Worm (Caenorhabditis elegans) whole organism, young adult: ENCODE results near the gene sec-6.

Experiments
- B0336.3 ChIP-seq: fragments of 200-800 bp; sonication (Bioruptor generic); IDR thresholded peaks from 2 replicates; pipeline ENCODE4 v1.3.6; 2022; ENCODE audit warnings: missing genetic modification characterization, missing compliant biosample characterization
- C06A6.2 ChIP-seq: fragments of 200-800 bp; sonication (Bioruptor generic); conservative IDR thresholded peaks from 2 replicates; pipeline ENCODE4 v1.3.6; 2022; ENCODE audit warnings: missing genetic modification characterization, missing compliant biosample characterization
- D2030.7 ChIP-seq: fragments of 200-800 bp; sonication (Bioruptor generic); IDR thresholded peaks from 2 replicates; pipeline ENCODE4 v1.3.6; 2022; ENCODE audit warnings: missing genetic modification reagents, missing genetic modification characterization, missing compliant biosample characterization
- F23B12.7 ChIP-seq: sonication (generic microtip); optimal IDR thresholded peaks from 2 replicates; lab custom pipeline; 2017; ENCODE audit warnings: missing genetic modification characterization, mild to moderate bottlenecking, missing compliant biosample characterization, antibody characterized with exemption, moderate library complexity; ENCODE audit not compliant: insufficient read depth
- F33H1.4 ChIP-seq: fragments of 200-800 bp; sonication (Bioruptor generic); IDR thresholded peaks from 2 replicates; pipeline ENCODE4 v1.3.6; 2022; ENCODE audit warnings: missing genetic modification reagents, missing genetic modification characterization, missing compliant biosample characterization
- F49E8.2 ChIP-seq: sonication (generic microtip); optimal IDR thresholded peaks from 3 replicates; lab custom pipeline; 2017; ENCODE audit warnings: missing genetic modification characterization, mild to moderate bottlenecking, missing compliant biosample characterization, antibody characterized with exemption, moderate library complexity; ENCODE audit not compliant: insufficient read depth
- K11D2.4 ChIP-seq: fragments of 200-800 bp; sonication (Bioruptor generic); IDR thresholded peaks from 2 replicates; pipeline ENCODE4 v1.3.6; 2022; ENCODE audit warnings: missing genetic modification reagents, missing genetic modification characterization, missing compliant biosample characterization
- Y56A3A.18 ChIP-seq: fragments of 200-800 bp; sonication (Bioruptor generic); IDR thresholded peaks from 2 replicates; pipeline ENCODE4 v1.3.6; 2022; ENCODE audit warnings: missing genetic modification reagents, missing genetic modification characterization, missing compliant biosample characterization
- Y79H2A.3 ChIP-seq: fragments of 200-800 bp; sonication (Bioruptor generic); conservative IDR thresholded peaks from 2 replicates; pipeline ENCODE4 v1.3.6; 2022; ENCODE audit warnings: missing genetic modification reagents, missing genetic modification characterization, missing compliant biosample characterization
- atf-7 ChIP-seq: sonication (generic microtip); optimal IDR thresholded peaks from 2 replicates; lab custom pipeline; 2017; ENCODE audit warnings: mild to moderate bottlenecking, missing genetic modification characterization, missing compliant biosample characterization
- attf-3 ChIP-seq: fragments of 200-800 bp; sonication (Bioruptor generic); conservative IDR thresholded peaks from 2 replicates; pipeline ENCODE4 v1.3.6; 2022; ENCODE audit warnings: missing genetic modification reagents, missing genetic modification characterization, missing compliant biosample characterization
- attf-5 ChIP-seq: fragments of 200-800 bp; sonication (Bioruptor generic); optimal IDR thresholded peaks from 2 replicates; lab custom pipeline; 2018; ENCODE audit warnings: mild to moderate bottlenecking, missing genetic modification characterization, missing compliant biosample characterization
- ccch-3 ChIP-seq: fragments of 200-800 bp; sonication (Bioruptor generic); optimal IDR thresholded peaks from 2 replicates; lab custom pipeline; 2018; ENCODE audit warnings: mild to moderate bottlenecking, missing genetic modification characterization, missing compliant biosample characterization
- cebp-1 ChIP-seq, 2 experiments: fragments of 200-800 bp in 1 of 2; sonication (Bioruptor generic) in 1 of 2; sonication (generic microtip) in 1 of 2; IDR thresholded peaks in 1 of 2; optimal IDR thresholded peaks in 1 of 2; 2 replicates each; pipeline versions ENCODE4 v1.3.6 to Lab custom; 2017 to 2022; ENCODE audit warnings: missing compliant biosample characterization in 2 of 2, missing genetic modification characterization in 2 of 2, mild to moderate bottlenecking in 1 of 2, missing genetic modification reagents in 1 of 2, moderate library complexity in 1 of 2
- cebp-2 ChIP-seq: fragments of 200-800 bp; sonication (Bioruptor generic); IDR thresholded peaks from 2 replicates; pipeline ENCODE4 v1.3.6; 2022; ENCODE audit warnings: missing genetic modification characterization, missing compliant biosample characterization
- ceh-27 ChIP-seq: fragments of 200-800 bp; sonication (Bioruptor generic); optimal IDR thresholded peaks from 2 replicates; lab custom pipeline; 2018; ENCODE audit warnings: mild to moderate bottlenecking, missing genetic modification characterization, moderate library complexity, missing compliant biosample characterization
- chd-7 ChIP-seq: sonication (generic microtip); optimal IDR thresholded peaks from 2 replicates; lab custom pipeline; 2016; ENCODE audit warnings: mild to moderate bottlenecking, missing genetic modification characterization, moderate library complexity, missing compliant biosample characterization
- dox-1 ChIP-seq: fragments of 200-800 bp; sonication (Bioruptor generic); IDR thresholded peaks from 2 replicates; pipeline ENCODE4 v1.3.6; 2022; ENCODE audit warnings: missing genetic modification reagents, missing genetic modification characterization, missing compliant biosample characterization
- dpff-1 ChIP-seq: sonication (generic microtip); optimal IDR thresholded peaks from 2 replicates; lab custom pipeline; 2017; ENCODE audit warnings: mild to moderate bottlenecking, missing genetic modification characterization, missing compliant biosample characterization
- efl-1 ChIP-seq: fragments of 150-350 bp; optimal IDR thresholded peaks from 2 replicates; lab custom pipeline; 2014; ENCODE audit warnings: missing biosample characterization, missing genetic modification reagents, missing genetic modification characterization
- ekl-4 ChIP-seq: fragments of 200-800 bp; sonication (Bioruptor generic); IDR thresholded peaks from 2 replicates; pipeline ENCODE4 v1.3.6; 2022; ENCODE audit warnings: missing genetic modification reagents, missing genetic modification characterization, missing compliant biosample characterization
- gei-17 ChIP-seq: fragments of 200-800 bp; sonication (Bioruptor generic); optimal IDR thresholded peaks from 2 replicates; lab custom pipeline; 2018; ENCODE audit warnings: mild to moderate bottlenecking, missing genetic modification characterization, missing compliant biosample characterization
- him-1 ChIP-seq: sonication (generic microtip); optimal IDR thresholded peaks from 2 replicates; lab custom pipeline; 2016; ENCODE audit warnings: missing genotype, missing genetic modification reagents, missing genetic modification characterization, missing compliant biosample characterization
- hlh-26 ChIP-seq: fragments of 200-800 bp; sonication (Bioruptor generic); conservative IDR thresholded peaks from 2 replicates; pipeline ENCODE4 v1.3.6; 2022; ENCODE audit warnings: missing genetic modification reagents, missing genetic modification characterization, missing compliant biosample characterization
- hrde-1 ChIP-seq: sonication (generic microtip); optimal IDR thresholded peaks from 2 replicates; lab custom pipeline; 2016; ENCODE audit warnings: missing genetic modification characterization, mild to moderate bottlenecking, missing compliant biosample characterization, moderate library complexity, missing genotype, missing genetic modification reagents, borderline replicate concordance
- hsf-1 ChIP-seq: fragments of 200-800 bp; sonication (Bioruptor generic); IDR thresholded peaks from 2 replicates; pipeline ENCODE4 v1.3.6; 2022; ENCODE audit warnings: missing genetic modification reagents, missing genetic modification characterization, missing compliant biosample characterization
- lag-1 ChIP-seq: fragments of 200-800 bp; sonication (Bioruptor generic); IDR thresholded peaks from 2 replicates; pipeline ENCODE4 v1.3.6; 2022; ENCODE audit warnings: missing genetic modification reagents, missing genetic modification characterization, missing compliant biosample characterization
- lin-35 ChIP-seq, 3 experiments: fragments of 150-350 bp in 2 of 3; sonication (generic microtip) in 1 of 3; optimal IDR thresholded peaks; 2 replicates each; lab custom pipeline; 2014 to 2018; ENCODE audit warnings: missing biosample characterization in 3 of 3, missing genetic modification characterization in 3 of 3, missing genetic modification reagents in 3 of 3
- lin-54 ChIP-seq: fragments of 200-800 bp; sonication (Bioruptor generic); optimal IDR thresholded peaks from 2 replicates; lab custom pipeline; 2018; ENCODE audit warnings: mild to moderate bottlenecking, missing genetic modification characterization, missing compliant biosample characterization
- lsl-1 ChIP-seq: fragments of 200-800 bp; sonication (Bioruptor generic); optimal IDR thresholded peaks from 2 replicates; lab custom pipeline; 2018; ENCODE audit warnings: mild to moderate bottlenecking, missing genetic modification characterization, moderate library complexity, missing compliant biosample characterization
- nhr-120 ChIP-seq: fragments of 200-800 bp; sonication (Bioruptor generic); IDR thresholded peaks from 2 replicates; pipeline ENCODE4 v1.3.6; 2022; ENCODE audit warnings: missing genetic modification characterization, missing compliant biosample characterization
- nhr-80 ChIP-seq: sonication (generic microtip); optimal IDR thresholded peaks from 2 replicates; lab custom pipeline; 2016; ENCODE audit warnings: missing genetic modification characterization, missing compliant biosample characterization
- rec-8 ChIP-seq, 2 experiments: sonication (generic microtip); optimal IDR thresholded peaks; 2 replicates each; lab custom pipeline; 2016; ENCODE audit warnings: mild to moderate bottlenecking in 2 of 2, missing genetic modification characterization in 2 of 2, missing genetic modification reagents in 2 of 2, missing genotype in 2 of 2, missing biosample characterization in 1 of 2, missing compliant biosample characterization in 1 of 2, moderate library complexity in 1 of 2
- repo-1 ChIP-seq: sonication (generic microtip); optimal IDR thresholded peaks from 2 replicates; lab custom pipeline; 2017; ENCODE audit warnings: mild to moderate bottlenecking, missing genetic modification characterization, missing compliant biosample characterization
- rpc-1 ChIP-seq, 2 experiments: fragments of 150-350 bp in 1 of 2; sonication (generic microtip) in 1 of 2; optimal IDR thresholded peaks; 2 replicates each; lab custom pipeline; 2014 to 2018; ENCODE audit warnings: missing biosample characterization in 1 of 2, missing genetic modification characterization in 1 of 2, missing genetic modification reagents in 1 of 2, missing genotype in 1 of 2
- sdz-38 ChIP-seq: sonication (generic microtip); optimal IDR thresholded peaks from 2 replicates; lab custom pipeline; 2016; ENCODE audit warnings: missing genotype, missing genetic modification characterization, missing compliant biosample characterization
- snpc-4 ChIP-seq, 5 experiments: fragments of 150-350 bp in 1 of 5; sonication (generic microtip) in 4 of 5; optimal IDR thresholded peaks; 2 replicates each; lab custom pipeline; 2014 to 2018; ENCODE audit warnings: missing genetic modification characterization in 5 of 5, missing biosample characterization in 3 of 5, antibody characterized with exemption in 2 of 5, mild to moderate bottlenecking in 2 of 5, missing compliant biosample characterization in 2 of 5, missing genotype in 2 of 5, moderate library complexity in 2 of 5, missing genetic modification reagents in 1 of 5
- somi-1 ChIP-seq: fragments of 200-800 bp; sonication (Bioruptor generic); optimal IDR thresholded peaks from 2 replicates; lab custom pipeline; 2018; ENCODE audit warnings: mild to moderate bottlenecking, missing genetic modification characterization, missing compliant biosample characterization
- sptf-2 ChIP-seq: fragments of 200-800 bp; sonication (Bioruptor generic); optimal IDR thresholded peaks from 2 replicates; lab custom pipeline; 2018; ENCODE audit warnings: mild to moderate bottlenecking, missing genetic modification characterization, missing compliant biosample characterization
- tlf-1 ChIP-seq: fragments of 200-800 bp; sonication (Bioruptor generic); optimal IDR thresholded peaks from 2 replicates; lab custom pipeline; 2018; ENCODE audit warnings: mild to moderate bottlenecking, missing genetic modification characterization, missing compliant biosample characterization
- unc-62 ChIP-seq: fragments of 150-350 bp; optimal IDR thresholded peaks from 2 replicates; lab custom pipeline; 2014; ENCODE audit warnings: missing biosample characterization, missing genetic modification reagents, missing genetic modification characterization
- ztf-26 ChIP-seq: sonication (generic microtip); optimal IDR thresholded peaks from 2 replicates; lab custom pipeline; 2017; ENCODE audit warnings: missing genetic modification characterization, missing compliant biosample characterization
- ztf-28 ChIP-seq: fragments of 200-800 bp; sonication (Bioruptor generic); IDR thresholded peaks from 2 replicates; pipeline ENCODE4 v1.3.6; 2022; ENCODE audit warnings: missing genetic modification reagents, missing genetic modification characterization, missing compliant biosample characterization
- ztf-3 ChIP-seq: fragments of 200-800 bp; sonication (Bioruptor generic); optimal IDR thresholded peaks from 2 replicates; lab custom pipeline; 2018; ENCODE audit warnings: mild to moderate bottlenecking, missing genetic modification characterization, missing compliant biosample characterization

Gene sec-6

ce11 chrII:5330206-5330686 lies 29.1 kb upstream of the sec-6 start (continued):
- no peak for TF ChIP-seq C06A6.2 (GFP tag; lab: Robert Waterston, UW)
- TF ChIP-seq nhr-80 (tag; lab: Kevin White, UChicago) = peak; percentile 84
- 0 out of 2 replicates have a peak, but pooled peaks have one; percentile 11 for TF ChIP-seq ekl-4 (GFP tag; lab: Robert Waterston, UW)
- peak; percentile 64; the same call in 1 of the 2 replicates for TF ChIP-seq B0336.3 (GFP tag; lab: Robert Waterston, UW)
- TF ChIP-seq hrde-1 (tag; lab: Kevin White, UChicago) = no peak
- peak; percentile 53 for TF ChIP-seq chd-7 (tag; lab: Kevin White, UChicago)
- no peak for TF ChIP-seq sdz-38 (tag; lab: Kevin White, UChicago)
- no peak for TF ChIP-seq lsl-1 (GFP tag; lab: Kevin White, UChicago)
- TF ChIP-seq lin-35 (GFP tag; optimal IDR thresholded peaks at IDR 0.05; lab: Kevin White, UChicago) = peak in 1 of 3 experiments; percentile 18
- peak; percentile 57 for TF ChIP-seq tlf-1 (GFP tag; lab: Kevin White, UChicago)
- TF ChIP-seq unc-62 (GFP tag; lab: Kevin White, UChicago) = peak; percentile 60
- TF ChIP-seq ceh-27 (GFP tag; lab: Kevin White, UChicago) = no peak
- TF ChIP-seq attf-5 (GFP tag; lab: Kevin White, UChicago) = peak; percentile 70
- TF ChIP-seq F33H1.4 = no peak
- no peak for TF ChIP-seq hlh-26 (GFP tag; lab: Robert Waterston, UW)
- peak; percentile 59; the same call in 1 of the 2 replicates for TF ChIP-seq K11D2.4 (GFP tag; lab: Robert Waterston, UW)
- TF ChIP-seq ccch-3 (GFP tag; lab: Kevin White, UChicago) = no peak
- TF ChIP-seq ztf-26 (tag; lab: Kevin White, UChicago) = peak; percentile 67
- TF ChIP-seq lin-54 (GFP tag; lab: Kevin White, UChicago) = peak; percentile 46
- TF ChIP-seq attf-3 (GFP tag; lab: Robert Waterston, UW) = no peak
- TF ChIP-seq gei-17 (GFP tag; lab: Kevin White, UChicago) = no peak
- no peak for TF ChIP-seq hsf-1
- TF ChIP-seq sptf-2 (GFP tag; lab: Kevin White, UChicago) = no peak
- no peak for TF ChIP-seq snpc-4 (GFP tag; optimal IDR thresholded peaks at IDR 0.05; lab: Kevin White, UChicago)
- peak in 1 of 4 experiments; percentile 49 for TF ChIP-seq snpc-4 (tag; optimal IDR thresholded peaks at IDR 0.05; lab: Kevin White, UChicago)
- no peak for TF ChIP-seq Y56A3A.18 (GFP tag; lab: Robert Waterston, UW)
- TF ChIP-seq somi-1 = peak; percentile 70
- TF ChIP-seq ztf-28 (GFP tag; lab: Robert Waterston, UW) = no peak
- TF ChIP-seq rpc-1 (optimal IDR thresholded peaks at IDR 0.05; lab: Kevin White, UChicago) = no peak
- TF ChIP-seq rpc-1 (tag; optimal IDR thresholded peaks at IDR 0.05; lab: Kevin White, UChicago) = no peak
- no peak for TF ChIP-seq F49E8.2 (tag; lab: Kevin White, UChicago)
- TF ChIP-seq lag-1 (GFP tag; lab: Robert Waterston, UW) = no peak
- TF ChIP-seq cebp-1 (GFP tag; IDR thresholded peaks at IDR 0.05; lab: Robert Waterston, UW) = peak; percentile 77
- TF ChIP-seq cebp-1 (tag; optimal IDR thresholded peaks at IDR 0.05; lab: Kevin White, UChicago) = peak; percentile 94
- TF ChIP-seq repo-1 (tag; lab: Kevin White, UChicago) = no peak
- no peak for TF ChIP-seq rec-8 (tag; optimal IDR thresholded peaks at IDR 0.05; lab: Kevin White, UChicago)
- TF ChIP-seq dpff-1 (tag; lab: Kevin White, UChicago) = no peak
- TF ChIP-seq nhr-120 (GFP tag; lab: Robert Waterston, UW) = no peak
- TF ChIP-seq F23B12.7 (tag; lab: Kevin White, UChicago) = no peak
- peak; percentile 99 for TF ChIP-seq atf-7 (tag; lab: Kevin White, UChicago)
- TF ChIP-seq dox-1 (GFP tag; lab: Robert Waterston, UW) = peak; percentile 75
- TF ChIP-seq D2030.7 (GFP tag; lab: Robert Waterston, UW) = no peak
- no peak for TF ChIP-seq ztf-3 (GFP tag; lab: Kevin White, UChicago)
- TF ChIP-seq cebp-2 (GFP tag; lab: Robert Waterston, UW) = no peak
- TF ChIP-seq efl-1 (GFP tag; lab: Kevin White, UChicago) = no peak
- TF ChIP-seq Y79H2A.3 = no peak
- TF ChIP-seq him-1 (tag; lab: Kevin White, UChicago) = no peak
